Worm (Caenorhabditis elegans): ENCODE measurements around the gene F20D6.9.

The F20D6.9 gene

DNA sequence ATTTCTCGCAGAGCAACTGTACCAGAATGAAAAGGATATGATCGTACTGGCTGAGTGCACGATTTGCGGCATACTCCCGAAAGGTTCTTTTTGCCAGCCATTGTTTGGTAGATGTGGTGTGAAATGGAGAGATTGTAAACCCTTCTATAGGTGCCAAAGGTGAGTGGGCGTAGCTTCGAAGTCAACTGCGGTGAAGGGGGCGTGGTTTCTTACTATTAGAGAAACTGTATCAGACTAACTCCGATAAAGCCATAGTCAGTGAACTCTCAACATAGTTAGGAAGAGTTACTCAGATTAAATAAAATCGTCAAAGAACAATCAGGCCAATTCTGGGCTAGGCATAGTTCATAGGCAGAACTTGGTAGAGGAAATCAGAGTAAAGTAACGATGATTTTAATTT lies at the start of gene F20D6.9:
F20D6.9 (minus strand) TSS at position 101 of the 400 bp plus-strand sequence.
- TF ChIP-seq sox-4 (tag; optimal IDR thresholded peaks at IDR 0.05) = no peak
- no peak for TF ChIP-seq elt-2 (tag; optimal IDR thresholded peaks at IDR 0.05)
- TF ChIP-seq unc-86 (tag; optimal IDR thresholded peaks at IDR 0.05) = no peak
- TF ChIP-seq unc-130 (tag; optimal IDR thresholded peaks at IDR 0.05) = no peak
- no peak for TF ChIP-seq pax-3 (tag; optimal IDR thresholded peaks at IDR 0.05)
- no peak for TF ChIP-seq ceh-8 (GFP tag; optimal IDR thresholded peaks at IDR 0.05)
- TF ChIP-seq ceh-88 (GFP tag; IDR thresholded peaks at IDR 0.05) = no peak
- TF ChIP-seq fkh-10 (GFP tag; optimal IDR thresholded peaks at IDR 0.05) = no peak
- TF ChIP-seq egl-13 (tag; optimal IDR thresholded peaks at IDR 0.05) = no peak
- TF ChIP-seq nhr-71 (tag; optimal IDR thresholded peaks at IDR 0.05) = no peak
- no peak for TF ChIP-seq ztf-11 (tag; optimal IDR thresholded peaks at IDR 0.05)
- no peak for TF ChIP-seq unc-30 (tag; optimal IDR thresholded peaks at IDR 0.05)
- TF ChIP-seq efl-3 (GFP tag; optimal IDR thresholded peaks at IDR 0.05) = no peak
- no peak for TF ChIP-seq blmp-1 (tag; optimal IDR thresholded peaks at IDR 0.05)
- no peak for TF ChIP-seq nhr-84 (tag; optimal IDR thresholded peaks at IDR 0.05)
- no peak for TF ChIP-seq pqm-1 (tag; optimal IDR thresholded peaks at IDR 0.05)
- TF ChIP-seq xbp-1 (tag; optimal IDR thresholded peaks at IDR 0.05) = no peak

DNA sequence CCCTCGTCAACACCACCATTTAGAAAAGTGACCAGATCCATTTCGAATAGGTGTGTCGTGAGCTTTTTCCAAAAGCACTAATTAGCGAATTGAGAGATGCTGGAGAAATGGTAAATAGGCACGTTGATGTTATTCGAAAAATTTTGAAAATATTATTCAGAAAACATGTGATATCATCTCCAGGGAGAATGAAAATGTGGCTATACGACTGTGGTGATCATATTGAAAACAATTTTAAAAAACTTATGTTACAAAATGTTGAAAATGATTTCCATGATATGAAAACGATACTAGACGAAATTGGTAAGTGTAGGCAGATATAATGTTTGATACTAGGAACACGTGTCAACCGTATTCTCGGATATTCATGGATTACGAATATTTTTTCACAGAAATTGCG lies 49.6 kb upstream of the F20D6.9 start, which contains the start of gene K07C11.10:
K07C11.10 (minus strand) TSS at position 101 of the 400 bp plus-strand sequence.
- no peak for TF ChIP-seq fkh-4 (tag; optimal IDR thresholded peaks at IDR 0.05; ENCODE audit: borderline replicate concordance)
- TF ChIP-seq ets-5 (GFP tag; IDR thresholded peaks at IDR 0.05) = no peak
- TF ChIP-seq fkh-8 (tag; optimal IDR thresholded peaks at IDR 0.05) = peak; percentile 43
- TF ChIP-seq ztf-4 (tag; optimal IDR thresholded peaks at IDR 0.05) = no peak

DNA sequence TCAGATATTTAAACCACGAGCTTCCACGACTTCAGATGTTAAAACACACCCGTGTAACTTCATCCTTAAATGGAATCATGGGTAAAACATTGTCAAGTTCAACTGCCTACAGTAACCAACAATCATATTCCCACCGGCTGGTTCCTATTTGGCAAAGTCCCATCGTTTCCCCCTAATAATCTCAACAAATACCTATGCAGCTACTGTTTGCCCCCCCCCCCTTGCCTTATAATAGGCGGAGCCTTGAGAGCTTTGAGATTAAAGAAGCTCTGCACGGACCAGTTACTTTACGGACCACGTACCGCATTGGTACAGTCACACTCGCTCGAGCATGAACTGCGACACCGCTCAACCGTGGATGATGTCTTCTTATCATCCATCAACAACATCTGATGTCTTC lies 47.4 kb upstream of the F20D6.9 start, which contains the start of gene pax-1:
pax-1 (plus strand) TSS at position 301 of the 400 bp plus-strand sequence.
- TF ChIP-seq efl-1 (optimal IDR thresholded peaks at IDR 0.05) (no peak), efl-1 (GFP tag; optimal IDR thresholded peaks at IDR 0.05 in 1 of 2) (peak in 1 of 2 experiments; percentile 36), grh-1 (GFP tag; IDR thresholded peaks at IDR 0.05) (no peak)

DNA sequence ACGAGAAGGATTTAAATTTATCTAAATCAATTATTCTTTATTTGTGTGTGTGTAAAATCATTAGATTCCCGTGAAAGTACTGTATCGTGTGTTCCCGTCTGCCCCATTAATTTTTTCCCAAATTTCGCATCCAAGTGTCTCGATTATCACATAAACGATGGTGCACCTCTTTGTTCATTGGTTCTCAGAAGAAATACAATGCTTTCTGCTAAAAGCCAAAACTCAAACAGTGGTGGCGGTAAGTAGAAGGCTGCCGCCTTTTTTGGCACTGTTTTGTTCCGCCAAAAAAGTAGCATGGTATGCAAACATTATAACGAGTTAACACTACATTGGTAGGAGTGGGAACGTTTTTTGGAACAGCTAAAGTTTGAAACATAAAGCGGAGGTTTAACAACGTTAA lies 46.2 kb upstream of the F20D6.9 start:
- TF ChIP-seq blmp-1 (tag; optimal IDR thresholded peaks at IDR 0.05) (no peak), sox-4 (tag; optimal IDR thresholded peaks at IDR 0.05) (no peak), dsc-1 (tag; optimal IDR thresholded peaks at IDR 0.05) (no peak), nhr-11 (tag; optimal IDR thresholded peaks at IDR 0.05) (no peak), sup-37 (GFP tag; optimal IDR thresholded peaks at IDR 0.05) (no peak), ceh-90 (tag; optimal IDR thresholded peaks at IDR 0.05) (no peak), mep-1 (tag; optimal IDR thresholded peaks at IDR 0.05) (no peak), ces-1 (GFP tag; optimal IDR thresholded peaks at IDR 0.05) (no peak), fos-1 (tag; optimal IDR thresholded peaks at IDR 0.05) (no peak), efl-1 (optimal IDR thresholded peaks at IDR 0.05) (no peak), efl-1 (GFP tag; optimal IDR thresholded peaks at IDR 0.05 in 1 of 2) (no peak), rnt-1 (tag; optimal IDR thresholded peaks at IDR 0.05) (no peak), ceh-88 (GFP tag; IDR thresholded peaks at IDR 0.05) (no peak), nhr-47 (tag; optimal IDR thresholded peaks at IDR 0.05) (no peak)

DNA sequence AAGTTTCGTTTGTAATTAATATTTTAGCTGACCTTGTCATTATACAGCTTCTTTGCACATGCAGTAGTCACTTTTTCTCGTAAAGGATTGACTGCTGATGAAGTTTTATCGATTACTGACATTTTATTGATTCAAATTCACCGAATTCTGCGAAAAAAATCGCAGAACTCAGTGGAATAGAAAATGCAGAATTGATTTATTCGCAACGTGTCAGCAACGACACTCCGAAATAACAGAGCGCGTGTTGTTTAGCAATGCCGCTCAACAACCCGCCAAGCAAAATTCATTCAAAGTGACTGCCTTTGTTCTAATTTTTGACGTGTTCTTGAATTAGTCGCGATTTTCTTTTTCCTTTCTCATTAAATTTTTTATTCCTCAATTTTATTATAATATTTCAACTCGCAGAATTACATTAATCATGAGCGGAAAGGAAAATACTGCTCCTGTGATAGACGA lies 43.9 kb upstream of the F20D6.9 start, which contains the start of the genes cogc-6 and air-1:
cogc-6 (minus strand) TSS at position 234 of the 456 bp plus-strand sequence.
air-1 (plus strand) TSS at position 406 of the 456 bp plus-strand sequence.
- TF ChIP-seq ceh-63 (GFP tag; optimal IDR thresholded peaks at IDR 0.05) = no peak
- peak; percentile 31 for TF ChIP-seq nhr-71 (tag; optimal IDR thresholded peaks at IDR 0.05)
- TF ChIP-seq snu-23 (GFP tag; optimal IDR thresholded peaks at IDR 0.05) = peak; percentile 35
- TF ChIP-seq swsn-7 (tag; optimal IDR thresholded peaks at IDR 0.05) = peak; percentile 15
- TF ChIP-seq sox-4 (tag; optimal IDR thresholded peaks at IDR 0.05) = no peak
- peak; percentile 42 for TF ChIP-seq nhr-47 (tag; optimal IDR thresholded peaks at IDR 0.05)
- TF ChIP-seq dpl-1 (GFP tag; optimal IDR thresholded peaks at IDR 0.05) = peak; percentile 52 to 83 (median 77)
- TF ChIP-seq vab-15 (tag; optimal IDR thresholded peaks at IDR 0.05) = no peak
- peak in 1 of 2 experiments; percentile 52 for TF ChIP-seq lsy-2 (tag; optimal IDR thresholded peaks at IDR 0.05)
- peak; percentile 41 for TF ChIP-seq snpc-4 (tag; optimal IDR thresholded peaks at IDR 0.05)
- TF ChIP-seq C04F5.9 (tag; optimal IDR thresholded peaks at IDR 0.05) = no peak
- no peak for TF ChIP-seq ztf-4 (tag; optimal IDR thresholded peaks at IDR 0.05)
- TF ChIP-seq blmp-1 (tag; optimal IDR thresholded peaks at IDR 0.05) = peak; percentile 13
- peak; percentile 18 for TF ChIP-seq rnt-1 (tag; optimal IDR thresholded peaks at IDR 0.05)
- no peak for TF ChIP-seq efl-3 (GFP tag; optimal IDR thresholded peaks at IDR 0.05)
- peak; percentile 37 to 71 for TF ChIP-seq efl-1 (optimal IDR thresholded peaks at IDR 0.05)
- peak; percentile 83 to 97 for TF ChIP-seq efl-1 (GFP tag; optimal IDR thresholded peaks at IDR 0.05 in 1 of 2)
- peak; percentile 57 to 87 for TF ChIP-seq lin-35 (GFP tag; optimal IDR thresholded peaks at IDR 0.05)
- TF ChIP-seq C16A3.4 (tag; optimal IDR thresholded peaks at IDR 0.05) = peak; percentile 6
- no peak for TF ChIP-seq skn-1 (tag; optimal IDR thresholded peaks at IDR 0.05)
